Worm (Caenorhabditis elegans) whole organism, L1 larva: Measurements from ENCODE around the gene Y43F8C.9.

Experiments
- C04F5.9 ChIP-seq: sonication (generic microtip); optimal IDR thresholded peaks from 2 replicates; lab custom pipeline; 2016; ENCODE audit warnings: missing genetic modification characterization, missing compliant biosample characterization
- C16A3.4 ChIP-seq: fragments of 150-350 bp; optimal IDR thresholded peaks from 2 replicates; lab custom pipeline; 2014; ENCODE audit warnings: missing biosample characterization, missing genetic modification characterization
- F16B12.6 ChIP-seq: fragments of 150-350 bp; optimal IDR thresholded peaks from 2 replicates; lab custom pipeline; 2014; ENCODE audit warnings: missing biosample characterization, missing genetic modification characterization
- aha-1 ChIP-seq: fragments of 150-350 bp; optimal IDR thresholded peaks from 2 replicates; lab custom pipeline; 2014; ENCODE audit warnings: missing biosample characterization, missing genetic modification characterization
- ama-1 ChIP-seq: fragments of 150-350 bp; optimal IDR thresholded peaks from 2 replicates; lab custom pipeline; 2014
- blmp-1 ChIP-seq: fragments of 150-350 bp; optimal IDR thresholded peaks from 2 replicates; lab custom pipeline; 2014; ENCODE audit warnings: missing biosample characterization, missing genetic modification characterization
- ceh-63 ChIP-seq: fragments of 200-800 bp; sonication (Bioruptor generic); optimal IDR thresholded peaks from 2 replicates; lab custom pipeline; 2018; ENCODE audit warnings: mild to moderate bottlenecking, missing genetic modification characterization, missing compliant biosample characterization
- ceh-82 ChIP-seq, 3 experiments: fragments of 150-350 bp in 1 of 3; sonication (generic microtip) in 2 of 3; optimal IDR thresholded peaks; 2 replicates each; lab custom pipeline; 2014 to 2017; ENCODE audit warnings: missing biosample characterization in 3 of 3, missing genetic modification characterization in 3 of 3
- ceh-88 ChIP-seq: fragments of 200-800 bp; sonication (Bioruptor generic); IDR thresholded peaks from 2 replicates; pipeline ENCODE4 v1.3.6; 2022; ENCODE audit warnings: missing genetic modification characterization, missing compliant biosample characterization
- dpl-1 ChIP-seq, 3 experiments: fragments of 150-350 bp in 2 of 3; sonication (generic microtip) in 1 of 3; optimal IDR thresholded peaks; 2 replicates each; lab custom pipeline; 2014 to 2017; ENCODE audit warnings: missing biosample characterization in 3 of 3, missing genetic modification characterization in 3 of 3, missing genetic modification reagents in 3 of 3
- dsc-1 ChIP-seq: sonication (generic microtip); optimal IDR thresholded peaks from 2 replicates; lab custom pipeline; 2016; ENCODE audit warnings: mild to moderate bottlenecking, missing genetic modification characterization, missing compliant biosample characterization
- efl-1 ChIP-seq, 4 experiments: fragments of 150-350 bp; optimal IDR thresholded peaks in 3 of 4; peaks in 1 of 4; 1 replicate in 1 of 4; 2 replicates in 3 of 4; lab custom pipeline; 2014; ENCODE audit warnings: missing biosample characterization in 2 of 4, missing genetic modification characterization in 2 of 4, missing genetic modification reagents in 2 of 4
- efl-3 ChIP-seq: fragments of 200-800 bp; sonication (Bioruptor generic); optimal IDR thresholded peaks from 2 replicates; lab custom pipeline; 2018; ENCODE audit warnings: mild to moderate bottlenecking, missing genetic modification characterization, missing compliant biosample characterization
- elt-2 ChIP-seq: sonication (generic microtip); optimal IDR thresholded peaks from 2 replicates; lab custom pipeline; 2016; ENCODE audit warnings: missing genetic modification characterization, mild to moderate bottlenecking, inconsistent platforms, missing compliant biosample characterization, missing genetic modification reagents
- ets-5 ChIP-seq: fragments of 200-800 bp; sonication (Bioruptor generic); IDR thresholded peaks from 2 replicates; pipeline ENCODE4 v1.3.6; 2022; ENCODE audit warnings: missing genetic modification characterization, missing compliant biosample characterization
- fkh-4 ChIP-seq: sonication (generic microtip); optimal IDR thresholded peaks from 2 replicates; lab custom pipeline; 2016; ENCODE audit warnings: missing compliant biosample characterization, missing genetic modification characterization, borderline replicate concordance
- fkh-8 ChIP-seq: sonication (generic microtip); optimal IDR thresholded peaks from 2 replicates; lab custom pipeline; 2016; ENCODE audit warnings: mild to moderate bottlenecking, missing genetic modification characterization, missing compliant biosample characterization
- fos-1 ChIP-seq: fragments of 150-350 bp; optimal IDR thresholded peaks from 2 replicates; lab custom pipeline; 2014; ENCODE audit warnings: missing biosample characterization, missing genetic modification characterization
- hpl-2 ChIP-seq: fragments of 150-350 bp; optimal IDR thresholded peaks from 2 replicates; lab custom pipeline; 2014; ENCODE audit warnings: missing biosample characterization, missing genetic modification reagents, missing genetic modification characterization
- isw-1 ChIP-seq: fragments of 200-800 bp; sonication (Bioruptor generic); IDR thresholded peaks from 2 replicates; pipeline ENCODE4 v1.3.6; 2022; ENCODE audit warnings: missing genetic modification characterization, missing compliant biosample characterization
- lin-13 ChIP-seq: fragments of 150-350 bp; optimal IDR thresholded peaks from 2 replicates; lab custom pipeline; 2014; ENCODE audit warnings: missing biosample characterization, missing genetic modification reagents, missing genetic modification characterization
- lin-14 ChIP-seq: fragments of 200-800 bp; sonication (Bioruptor generic); optimal IDR thresholded peaks from 2 replicates; lab custom pipeline; 2018; ENCODE audit warnings: mild to moderate bottlenecking, missing genetic modification characterization, moderate library complexity, missing compliant biosample characterization
- lin-35 ChIP-seq, 2 experiments: fragments of 150-350 bp; optimal IDR thresholded peaks; 2 replicates each; lab custom pipeline; 2014; ENCODE audit warnings: missing biosample characterization in 2 of 2, missing genetic modification characterization in 2 of 2, missing genetic modification reagents in 2 of 2
- lsy-2 ChIP-seq, 2 experiments: fragments of 150-350 bp; optimal IDR thresholded peaks; 2 replicates each; lab custom pipeline; 2014; ENCODE audit warnings: missing biosample characterization in 2 of 2, missing genetic modification characterization in 2 of 2
- mdl-1 ChIP-seq, 2 experiments: fragments of 150-350 bp; optimal IDR thresholded peaks; 2 replicates each; lab custom pipeline; 2014 to 2017; ENCODE audit warnings: missing biosample characterization in 2 of 2, missing genetic modification characterization in 2 of 2, inconsistent platforms in 1 of 2
- nhr-11 ChIP-seq: fragments of 150-350 bp; optimal IDR thresholded peaks from 2 replicates; lab custom pipeline; 2014; ENCODE audit warnings: missing biosample characterization, missing genetic modification characterization
- nhr-12 ChIP-seq: sonication (generic microtip); optimal IDR thresholded peaks from 2 replicates; lab custom pipeline; 2017; ENCODE audit warnings: missing biosample characterization, missing genetic modification characterization
- nhr-19 ChIP-seq: fragments of 200-800 bp; sonication (Bioruptor generic); conservative IDR thresholded peaks from 2 replicates; pipeline ENCODE4 v1.3.6; 2022; ENCODE audit warnings: missing genetic modification characterization, missing compliant biosample characterization
- nhr-20 ChIP-seq: sonication (generic microtip); optimal IDR thresholded peaks from 2 replicates; lab custom pipeline; 2016; ENCODE audit warnings: mild to moderate bottlenecking, missing genetic modification characterization, missing compliant biosample characterization
- nhr-71 ChIP-seq: sonication (generic microtip); optimal IDR thresholded peaks from 2 replicates; lab custom pipeline; 2016; ENCODE audit warnings: mild to moderate bottlenecking, missing genetic modification characterization, moderate library complexity, missing compliant biosample characterization
- nhr-77 ChIP-seq: fragments of 150-350 bp; optimal IDR thresholded peaks from 2 replicates; lab custom pipeline; 2014; ENCODE audit warnings: missing biosample characterization, missing genetic modification characterization
- nhr-85 ChIP-seq: sonication (generic microtip); peaks from one replicate; lab custom pipeline; 2016; ENCODE audit warnings: missing genetic modification characterization, inconsistent platforms, missing compliant biosample characterization
- nhr-90 ChIP-seq: sonication (generic microtip); optimal IDR thresholded peaks from 2 replicates; lab custom pipeline; 2016; ENCODE audit warnings: mild to moderate bottlenecking, missing genetic modification characterization, missing compliant biosample characterization; ENCODE audit not compliant: poor library complexity
- pag-3 ChIP-seq: sonication (generic microtip); optimal IDR thresholded peaks from 2 replicates; lab custom pipeline; 2017; ENCODE audit warnings: missing genetic modification characterization, mild to moderate bottlenecking, missing compliant biosample characterization, antibody characterized with exemption, borderline replicate concordance; ENCODE audit not compliant: insufficient read depth
- pax-3 ChIP-seq: fragments of 200-800 bp; sonication (Bioruptor generic); optimal IDR thresholded peaks from 2 replicates; lab custom pipeline; 2018; ENCODE audit warnings: mild to moderate bottlenecking, missing genetic modification characterization, moderate library complexity, missing compliant biosample characterization
- snu-23 ChIP-seq: sonication (generic microtip); optimal IDR thresholded peaks from 2 replicates; lab custom pipeline; 2016; ENCODE audit warnings: missing genetic modification characterization, missing compliant biosample characterization
- sox-4 ChIP-seq: sonication (generic microtip); optimal IDR thresholded peaks from 2 replicates; lab custom pipeline; 2016; ENCODE audit warnings: missing genetic modification characterization, missing compliant biosample characterization
- sptf-1 ChIP-seq: fragments of 150-350 bp; optimal IDR thresholded peaks from 2 replicates; lab custom pipeline; 2014; ENCODE audit warnings: missing biosample characterization, missing genetic modification characterization
- sup-37 ChIP-seq: fragments of 200-800 bp; sonication (Bioruptor generic); optimal IDR thresholded peaks from 2 replicates; lab custom pipeline; 2018; ENCODE audit warnings: mild to moderate bottlenecking, missing genetic modification characterization, missing compliant biosample characterization
- tbx-2 ChIP-seq: sonication (generic microtip); optimal IDR thresholded peaks from 2 replicates; lab custom pipeline; 2016; ENCODE audit warnings: missing genetic modification characterization, missing compliant biosample characterization
- tlp-1 ChIP-seq: fragments of 150-350 bp; optimal IDR thresholded peaks from 2 replicates; lab custom pipeline; 2014; ENCODE audit warnings: missing biosample characterization, missing genetic modification characterization
- unc-130 ChIP-seq: fragments of 150-350 bp; optimal IDR thresholded peaks from 2 replicates; lab custom pipeline; 2017; ENCODE audit warnings: missing biosample characterization, missing genetic modification characterization, inconsistent platforms
- unc-30 ChIP-seq: sonication (generic microtip); optimal IDR thresholded peaks from 2 replicates; lab custom pipeline; 2017; ENCODE audit warnings: missing biosample characterization, missing genetic modification characterization
- xbp-1 ChIP-seq: sonication (generic microtip); optimal IDR thresholded peaks from 2 replicates; lab custom pipeline; 2016; ENCODE audit warnings: missing genetic modification characterization, missing compliant biosample characterization
- zag-1 ChIP-seq: fragments of 150-350 bp; optimal IDR thresholded peaks from 2 replicates; lab custom pipeline; 2014; ENCODE audit warnings: missing biosample characterization, missing genetic modification characterization
- zip-4 ChIP-seq: fragments of 200-800 bp; sonication (Bioruptor generic); optimal IDR thresholded peaks from 2 replicates; lab custom pipeline; 2018; ENCODE audit warnings: mild to moderate bottlenecking, missing genetic modification characterization, moderate library complexity, missing compliant biosample characterization
- ztf-11 ChIP-seq, 2 experiments: sonication (generic microtip); optimal IDR thresholded peaks; 2 replicates each; lab custom pipeline; 2016 to 2017; ENCODE audit warnings: missing genetic modification characterization in 2 of 2, missing biosample characterization in 1 of 2, missing compliant biosample characterization in 1 of 2
- ztf-4 ChIP-seq: fragments of 150-350 bp; optimal IDR thresholded peaks from 2 replicates; lab custom pipeline; 2014; ENCODE audit warnings: missing biosample characterization, missing genetic modification characterization

The Y43F8C.9 gene

DNA sequence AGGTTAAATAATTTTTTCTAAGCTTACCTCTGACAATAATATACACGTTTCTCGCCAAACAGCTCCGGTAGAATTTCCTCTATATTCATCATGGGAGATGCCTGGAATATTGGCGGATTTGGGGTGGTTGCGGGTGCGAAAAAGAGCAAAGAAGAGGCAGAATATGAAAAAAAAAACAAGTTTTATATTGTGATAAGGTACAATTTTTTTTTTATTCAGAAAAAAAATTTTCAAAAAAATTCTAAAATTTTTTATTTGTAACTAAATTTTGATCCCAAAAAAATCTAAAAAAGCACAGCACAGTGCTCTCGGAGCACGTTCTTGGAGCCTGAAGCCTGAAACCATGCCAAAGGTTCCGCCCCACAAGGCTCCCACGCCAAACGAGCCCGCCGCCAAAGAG lies 9.2 kb downstream of the Y43F8C.9 start, which contains the start of gene dmd-3:
dmd-3 (minus strand) TSS at position 101 of the 400 bp plus-strand sequence.
- no peak for TF ChIP-seq unc-130
- no peak for TF ChIP-seq mdl-1 (tag; optimal IDR thresholded peaks at IDR 0.05; lab: Kevin White, UChicago)
- TF ChIP-seq lsy-2 (tag; optimal IDR thresholded peaks at IDR 0.05; lab: Kevin White, UChicago): no peak
- TF ChIP-seq lin-13 (GFP tag; lab: Kevin White, UChicago): no peak
- no peak for TF ChIP-seq efl-3 (GFP tag; lab: Kevin White, UChicago)
- no peak for TF ChIP-seq nhr-12 (tag; lab: Kevin White, UChicago)
- TF ChIP-seq aha-1 (tag; lab: Kevin White, UChicago): no peak
- TF ChIP-seq xbp-1 (tag; lab: Kevin White, UChicago): no peak
- TF ChIP-seq sox-4 (tag; lab: Kevin White, UChicago): no peak
- no peak for TF ChIP-seq nhr-85 (tag; lab: Kevin White, UChicago)
- TF ChIP-seq nhr-11 (tag; lab: Kevin White, UChicago): no peak

DNA sequence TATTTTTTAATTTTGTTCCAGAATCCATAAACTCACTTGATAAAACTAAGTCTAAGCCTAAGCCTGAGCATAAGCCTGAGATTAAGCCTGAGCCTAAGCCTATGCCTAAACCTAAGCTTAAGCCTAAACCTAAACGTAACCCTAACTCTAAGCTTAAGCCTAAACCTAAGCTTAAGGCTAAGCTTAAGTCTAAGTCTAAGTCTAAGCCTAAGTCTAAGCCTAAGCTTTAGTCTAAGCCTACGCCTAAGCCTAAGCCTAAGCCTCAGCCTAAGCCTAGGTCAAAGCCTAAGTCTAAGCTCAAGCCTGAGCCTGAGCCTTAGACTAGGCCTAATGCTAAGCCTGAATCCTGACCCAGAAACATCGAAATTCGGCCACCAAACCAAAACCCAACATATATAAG lies 18.7 kb downstream of the Y43F8C.9 start:
- TF ChIP-seq mdl-1 (tag; optimal IDR thresholded peaks at IDR 0.05; lab: Kevin White, UChicago) (no peak), unc-30 (tag; lab: Kevin White, UChicago) (no peak), sup-37 (GFP tag; lab: Kevin White, UChicago) (no peak), tlp-1 (tag; lab: Kevin White, UChicago) (no peak), nhr-12 (tag; lab: Kevin White, UChicago) (no peak), ztf-11 (tag; optimal IDR thresholded peaks at IDR 0.05; lab: Kevin White, UChicago) (no peak), tbx-2 (tag; lab: Kevin White, UChicago) (no peak), nhr-71 (tag; lab: Kevin White, UChicago) (no peak), ztf-4 (tag; lab: Kevin White, UChicago) (no peak), F16B12.6 (no peak), lin-14 (GFP tag; lab: Kevin White, UChicago) (no peak), efl-3 (GFP tag; lab: Kevin White, UChicago) (no peak), hpl-2 (no peak), ceh-63 (no peak)

DNA sequence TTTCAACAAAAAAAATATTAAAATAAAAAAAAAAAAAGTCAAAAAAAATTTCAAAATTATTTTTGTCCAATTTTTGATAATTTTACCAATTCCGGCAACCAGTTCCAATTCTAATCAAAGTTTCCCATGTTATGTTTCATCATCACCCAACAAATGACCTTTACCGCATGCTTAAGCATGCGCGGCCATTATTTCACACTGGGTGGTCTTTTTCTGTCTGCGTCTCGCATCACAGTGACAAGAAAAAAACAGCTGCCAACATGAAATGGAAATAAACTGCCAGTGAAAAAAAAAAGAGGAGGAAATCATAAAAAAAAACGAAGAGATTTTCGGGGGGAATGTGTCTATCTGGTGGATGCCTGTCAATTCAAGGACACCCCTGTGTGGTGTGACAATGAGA lies 20.4 kb downstream of the Y43F8C.9 start:
- TF ChIP-seq nhr-85 (tag; lab: Kevin White, UChicago) (peak; percentile 94), fkh-4 (tag; lab: Kevin White, UChicago) (no peak), ceh-63 (no peak), elt-2 (tag; lab: Kevin White, UChicago) (no peak), ets-5 (GFP tag; lab: Robert Waterston, UW) (no peak), nhr-20 (tag; lab: Kevin White, UChicago) (peak; percentile 15), ceh-88 (GFP tag; lab: Robert Waterston, UW) (no peak), sup-37 (GFP tag; lab: Kevin White, UChicago) (no peak), pag-3 (tag; lab: Kevin White, UChicago) (no peak), efl-3 (GFP tag; lab: Kevin White, UChicago) (no peak), nhr-19 (0 out of 2 replicates have a peak, but pooled peaks have one; percentile 32), pax-3 (tag; lab: Kevin White, UChicago) (no peak), isw-1 (GFP tag; lab: Robert Waterston, UW) (no peak), fkh-8 (tag; lab: Kevin White, UChicago) (no peak), snu-23 (peak; percentile 36), ama-1 (no peak), nhr-77 (no peak), mdl-1 (tag; optimal IDR thresholded peaks at IDR 0.05; lab: Kevin White, UChicago) (peak in 1 of 2 experiments; percentile 43), sptf-1 (no peak), dsc-1 (no peak), fos-1 (tag; lab: Kevin White, UChicago) (no peak), blmp-1 (peak; percentile 32), dpl-1 (GFP tag; optimal IDR thresholded peaks at IDR 0.05; lab: Kevin White, UChicago) (no peak), C04F5.9 (tag; lab: Kevin White, UChicago) (no peak), tbx-2 (tag; lab: Kevin White, UChicago) (peak; percentile 40), zip-4 (GFP tag; lab: Kevin White, UChicago) (no peak), lin-14 (GFP tag; lab: Kevin White, UChicago) (peak; percentile 82), nhr-90 (tag; lab: Kevin White, UChicago) (peak; percentile 48), efl-1 (optimal IDR thresholded peaks at IDR 0.05; lab: Kevin White, UChicago) (peak in 1 of 2 experiments; percentile 6), efl-1 (GFP tag; optimal IDR thresholded peaks at IDR 0.05 in 1 of 2; lab: Kevin White, UChicago) (peak; percentile 17 to 58), lin-35 (GFP tag; optimal IDR thresholded peaks at IDR 0.05; lab: Kevin White, UChicago) (peak in 1 of 2 experiments; percentile 35), zag-1 (tag; lab: Kevin White, UChicago) (no peak), C16A3.4 (tag; lab: Kevin White, UChicago) (peak; percentile 11), ceh-82 (tag; optimal IDR thresholded peaks at IDR 0.05; lab: Kevin White, UChicago) (peak in 1 of 3 experiments; percentile 45), tlp-1 (tag; lab: Kevin White, UChicago) (no peak)
